Worm (Caenorhabditis elegans): Measurements from ENCODE around the gene lim-6.
A peak's percentile ranks its signal among the peaks of the same experiment; 100 is the strongest.

Gene lim-6

ce11 chrX:1088048-1088447 is 15.8 kb downstream of the lim-6 start, which contains the start of gene rei-2:
rei-2 (minus strand) TSS chrX:1088148.
- TF ChIP-seq ceh-63 (GFP tag; optimal IDR thresholded peaks at IDR 0.05) = no peak
- TF ChIP-seq mep-1 (tag; optimal IDR thresholded peaks at IDR 0.05) = no peak
- TF ChIP-seq alr-1 (tag; optimal IDR thresholded peaks at IDR 0.05; ENCODE audit: borderline replicate concordance) = no peak
- no peak for TF ChIP-seq egl-27 (tag; optimal IDR thresholded peaks at IDR 0.05)
- TF ChIP-seq nhr-76 (tag; optimal IDR thresholded peaks at IDR 0.05) = no peak
- TF ChIP-seq elt-3 (tag; optimal IDR thresholded peaks at IDR 0.05) = no peak
- no peak for TF ChIP-seq unc-62 (GFP tag; optimal IDR thresholded peaks at IDR 0.05)
- TF ChIP-seq Y116A8C.19 (tag; optimal IDR thresholded peaks at IDR 0.05; ENCODE audit: borderline replicate concordance) = no peak
- no peak for TF ChIP-seq C34B4.2 (tag; optimal IDR thresholded peaks at IDR 0.05)
- TF ChIP-seq hlh-17 (GFP tag; optimal IDR thresholded peaks at IDR 0.05; ENCODE audit: borderline replicate concordance) = no peak
- TF ChIP-seq lin-14 (GFP tag; optimal IDR thresholded peaks at IDR 0.05) = no peak
- TF ChIP-seq egl-13 (tag; optimal IDR thresholded peaks at IDR 0.05) = no peak
- no peak for TF ChIP-seq tlp-1 (tag; optimal IDR thresholded peaks at IDR 0.05)

ce11 chrX:1089133-1089532 is 16.9 kb downstream of the lim-6 start:
- no peak for TF ChIP-seq nhr-77 (tag; optimal IDR thresholded peaks at IDR 0.05)
- no peak for TF ChIP-seq fkh-8 (tag; optimal IDR thresholded peaks at IDR 0.05)
- TF ChIP-seq nhr-76 (tag; optimal IDR thresholded peaks at IDR 0.05) = no peak
- TF ChIP-seq sup-37 (GFP tag; optimal IDR thresholded peaks at IDR 0.05) = no peak
- no peak for TF ChIP-seq egl-13 (tag; optimal IDR thresholded peaks at IDR 0.05)
- no peak for TF ChIP-seq nhr-47 (tag; optimal IDR thresholded peaks at IDR 0.05)
- TF ChIP-seq ztf-11 (tag; optimal IDR thresholded peaks at IDR 0.05) = no peak
- TF ChIP-seq F16B12.6 (tag; optimal IDR thresholded peaks at IDR 0.05) = no peak
- no peak for TF ChIP-seq dpl-1 (GFP tag; optimal IDR thresholded peaks at IDR 0.05)
- TF ChIP-seq unc-98 (GFP tag; IDR thresholded peaks at IDR 0.05) = no peak
- TF ChIP-seq lin-13 (GFP tag; optimal IDR thresholded peaks at IDR 0.05) = no peak
- no peak for TF ChIP-seq Y116A8C.19 (tag; optimal IDR thresholded peaks at IDR 0.05; ENCODE audit: borderline replicate concordance)
- TF ChIP-seq nhr-28 (tag; optimal IDR thresholded peaks at IDR 0.05) = no peak
- no peak for TF ChIP-seq jun-1 (tag; optimal IDR thresholded peaks at IDR 0.05)

- TF ChIP-seq efl-1 (optimal IDR thresholded peaks at IDR 0.05) (no peak), efl-1 (GFP tag; optimal IDR thresholded peaks at IDR 0.05 in 1 of 2) (peak in 1 of 2 experiments; percentile 36), elt-2 (tag; optimal IDR thresholded peaks at IDR 0.05) (no peak)
Measured at ce11 chrX:1089676-1090075, 17.4 kb downstream of the lim-6 start.

ce11 chrX:1093154-1093553 is 20.9 kb downstream of the lim-6 start:
- no peak for TF ChIP-seq unc-98 (GFP tag; IDR thresholded peaks at IDR 0.05)
- TF ChIP-seq mep-1 (tag; optimal IDR thresholded peaks at IDR 0.05) = peak; percentile 95
- TF ChIP-seq zip-4 (GFP tag; optimal IDR thresholded peaks at IDR 0.05) = peak; percentile 19
- TF ChIP-seq zag-1 (tag; optimal IDR thresholded peaks at IDR 0.05) = no peak
- TF ChIP-seq swsn-7 (tag; optimal IDR thresholded peaks at IDR 0.05) = peak; percentile 93
- TF ChIP-seq lin-39 (tag; optimal IDR thresholded peaks at IDR 0.05) = peak; percentile 39
- peak; percentile 81 for TF ChIP-seq unc-86 (tag; optimal IDR thresholded peaks at IDR 0.05)
- peak; percentile 95 for TF ChIP-seq nhr-19 (GFP tag; conservative IDR thresholded peaks at IDR 0.05)
- no peak for TF ChIP-seq ets-5 (GFP tag; IDR thresholded peaks at IDR 0.05)
- TF ChIP-seq ztf-11 (tag; optimal IDR thresholded peaks at IDR 0.05) = peak in 1 of 2 experiments; percentile 49
- peak; percentile 82 for TF ChIP-seq egl-13 (tag; optimal IDR thresholded peaks at IDR 0.05)
- no peak for TF ChIP-seq ces-1 (GFP tag; optimal IDR thresholded peaks at IDR 0.05)
- TF ChIP-seq fkh-10 (GFP tag; optimal IDR thresholded peaks at IDR 0.05) = peak; percentile 77
- no peak for TF ChIP-seq alr-1 (tag; optimal IDR thresholded peaks at IDR 0.05; ENCODE audit: borderline replicate concordance)
- peak; percentile 80 for TF ChIP-seq xbp-1 (tag; optimal IDR thresholded peaks at IDR 0.05)
- no peak for TF ChIP-seq unc-62 (GFP tag; optimal IDR thresholded peaks at IDR 0.05)
- TF ChIP-seq lin-35 (GFP tag; optimal IDR thresholded peaks at IDR 0.05) = peak; percentile 60 to 88
- peak; percentile 80 to 92 for TF ChIP-seq egl-27 (tag; optimal IDR thresholded peaks at IDR 0.05)
- TF ChIP-seq snpc-4 (tag; optimal IDR thresholded peaks at IDR 0.05) = peak; percentile 49
- peak; percentile 89 for TF ChIP-seq jun-1 (tag; optimal IDR thresholded peaks at IDR 0.05)
- no peak for TF ChIP-seq ceh-90 (tag; optimal IDR thresholded peaks at IDR 0.05)
- TF ChIP-seq nhr-28 (tag; optimal IDR thresholded peaks at IDR 0.05) = peak; percentile 41
- TF ChIP-seq C16A3.4 (tag; optimal IDR thresholded peaks at IDR 0.05) = peak; percentile 92
- TF ChIP-seq isw-1 (GFP tag; IDR thresholded peaks at IDR 0.05) = peak; percentile 68; the same call in 1 of the 2 replicates
- no peak for TF ChIP-seq nhr-84 (tag; optimal IDR thresholded peaks at IDR 0.05)
- TF ChIP-seq efl-1 (optimal IDR thresholded peaks at IDR 0.05) = peak; percentile 65 to 77
- peak; percentile 35 to 95 for TF ChIP-seq efl-1 (GFP tag; optimal IDR thresholded peaks at IDR 0.05 in 1 of 2)
- no peak for TF ChIP-seq unc-30 (tag; optimal IDR thresholded peaks at IDR 0.05)
- peak; percentile 56 for TF ChIP-seq vab-15 (tag; optimal IDR thresholded peaks at IDR 0.05)
- no peak for TF ChIP-seq lin-15B (tag; optimal IDR thresholded peaks at IDR 0.05)
- TF ChIP-seq lin-14 (GFP tag; optimal IDR thresholded peaks at IDR 0.05) = peak; percentile 99

Measured in whole organism, L1 larva.